Worm (Caenorhabditis elegans) whole organism, early embryonic: Measurements from ENCODE around the gene ZC250.2.

Source experiments
- B0310.2 ChIP-seq: sonication (generic microtip); optimal IDR thresholded peaks from 2 replicates; lab custom pipeline; 2016; ENCODE audit warnings: mild to moderate bottlenecking, missing genetic modification characterization, missing compliant biosample characterization
- ama-1 ChIP-seq: fragments of 150-350 bp; optimal IDR thresholded peaks from 2 replicates; lab custom pipeline; 2014
- flt-1 ChIP-seq: fragments of 200-800 bp; sonication (Bioruptor generic); IDR thresholded peaks from 2 replicates; pipeline ENCODE4 v1.3.6; 2022; ENCODE audit warnings: missing genetic modification characterization, missing compliant biosample characterization
- hmbx-1 ChIP-seq: sonication (generic microtip); optimal IDR thresholded peaks from 2 replicates; lab custom pipeline; 2016; ENCODE audit warnings: mild to moderate bottlenecking, missing genetic modification characterization, missing compliant biosample characterization
- hmg-4 ChIP-seq: fragments of 200-800 bp; sonication (Bioruptor generic); optimal IDR thresholded peaks from 2 replicates; lab custom pipeline; 2018; ENCODE audit warnings: mild to moderate bottlenecking, missing genetic modification characterization, missing compliant biosample characterization
- pes-1 ChIP-seq: fragments of 200-800 bp; sonication (Bioruptor generic); IDR thresholded peaks from 2 replicates; pipeline ENCODE4 v1.3.6; 2022; ENCODE audit warnings: missing genetic modification reagents, missing genetic modification characterization, missing compliant biosample characterization
- tbx-37 ChIP-seq: fragments of 200-800 bp; sonication (Bioruptor generic); conservative IDR thresholded peaks from 2 replicates; pipeline ENCODE4 v1.3.6; 2022; ENCODE audit warnings: missing genetic modification reagents, missing genetic modification characterization, missing compliant biosample characterization
- tra-4 ChIP-seq: sonication (generic microtip); optimal IDR thresholded peaks from 2 replicates; lab custom pipeline; 2017; ENCODE audit warnings: missing genetic modification characterization, missing compliant biosample characterization

DNA sequence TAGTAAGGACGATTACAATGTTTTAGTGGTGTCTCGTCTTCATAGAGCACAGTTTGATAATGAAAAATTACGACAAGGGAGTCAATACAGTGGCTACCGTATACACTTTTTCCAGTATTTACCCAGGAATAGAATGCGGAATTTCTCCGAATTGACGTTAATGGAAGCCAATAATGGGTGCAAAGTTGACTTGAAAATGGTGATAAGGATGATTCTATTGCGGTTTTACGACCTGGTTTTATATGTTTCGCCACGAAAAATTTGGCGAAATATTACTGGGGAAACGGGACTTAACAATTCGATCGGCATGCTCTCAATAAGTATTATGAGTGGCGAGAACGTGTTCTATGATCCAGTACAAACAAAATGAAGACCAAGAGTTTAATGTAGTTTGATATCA, 27.8 kb downstream of the ZC250.2 start:
- no peak for TF ChIP-seq B0310.2 (tag; lab: Kevin White, UChicago)
- TF ChIP-seq hmbx-1, result no peak
- no peak for TF ChIP-seq pes-1 (GFP tag; lab: Robert Waterston, UW)
- TF ChIP-seq flt-1 (GFP tag; lab: Robert Waterston, UW), result no peak
- TF ChIP-seq ama-1 (lab: Kevin White, UChicago), result no peak
- TF ChIP-seq tra-4 (tag; lab: Kevin White, UChicago), result no peak
- no peak for TF ChIP-seq hmg-4 (GFP tag; lab: Kevin White, UChicago)
- TF ChIP-seq tbx-37 (GFP tag; lab: Robert Waterston, UW), result no peak
